Worm (Caenorhabditis elegans): ENCODE results near the gene F56D5.2.

F56D5.2 gene

ce11 chrIV:9441391-9441790 is 43.0 kb upstream of the F56D5.2 start:
- TF ChIP-seq hnd-1 (tag; optimal IDR thresholded peaks at IDR 0.05) (no peak), aly-1 (tag; optimal IDR thresholded peaks at IDR 0.05) (no peak), hmg-4 (GFP tag; optimal IDR thresholded peaks at IDR 0.05) (no peak), flt-1 (GFP tag; IDR thresholded peaks at IDR 0.05) (no peak), pes-1 (GFP tag; IDR thresholded peaks at IDR 0.05) (no peak), sea-1 (GFP tag; conservative IDR thresholded peaks at IDR 0.05) (no peak), ama-1 (optimal IDR thresholded peaks at IDR 0.05) (no peak), tra-4 (tag; optimal IDR thresholded peaks at IDR 0.05) (no peak), ceh-36 (tag; optimal IDR thresholded peaks at IDR 0.05) (no peak), ets-7 (tag; optimal IDR thresholded peaks at IDR 0.05) (no peak), tbx-37 (GFP tag; conservative IDR thresholded peaks at IDR 0.05) (no peak), hmbx-1 (tag; optimal IDR thresholded peaks at IDR 0.05) (no peak), tbx-11 (GFP tag; IDR thresholded peaks at IDR 0.05) (no peak)

- TF ChIP-seq ceh-13 (GFP tag; optimal IDR thresholded peaks at IDR 0.05) (no peak), aly-1 (tag; optimal IDR thresholded peaks at IDR 0.05) (peak; percentile 18)
Observed at ce11 chrIV:9440880-9441336, 42.5 kb upstream of the F56D5.2 start, which contains the start of gene idh-1. Gene idh-1, minus strand, starts transcription at chrIV:9441107.

DNA sequence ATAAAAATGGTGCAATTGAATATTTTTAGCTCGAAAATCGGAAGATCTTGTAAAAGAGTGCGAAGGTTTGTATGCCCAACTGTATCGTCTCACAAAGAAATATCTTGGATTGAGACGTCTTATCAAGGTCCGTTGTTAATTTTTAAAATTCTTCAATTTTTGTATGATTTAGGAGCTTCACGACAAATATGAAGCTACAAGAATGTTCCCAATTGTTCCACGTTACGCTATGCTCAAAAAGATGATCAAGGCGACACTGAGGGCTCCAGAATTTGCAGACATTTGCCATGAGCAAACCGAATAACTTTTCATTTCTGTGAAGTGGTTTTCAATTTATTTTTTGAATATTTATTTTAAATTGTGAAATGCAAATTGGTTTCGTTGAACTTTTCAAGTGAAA is 40.3 kb upstream of the F56D5.2 start:
- TF ChIP-seq sea-1 (GFP tag; conservative IDR thresholded peaks at IDR 0.05) (no peak), hmbx-1 (tag; optimal IDR thresholded peaks at IDR 0.05) (no peak), flt-1 (GFP tag; IDR thresholded peaks at IDR 0.05) (no peak), scrt-1 (GFP tag; IDR thresholded peaks at IDR 0.05) (no peak), tra-4 (tag; optimal IDR thresholded peaks at IDR 0.05) (no peak), pes-1 (GFP tag; IDR thresholded peaks at IDR 0.05) (no peak), ceh-36 (tag; optimal IDR thresholded peaks at IDR 0.05) (no peak), aly-1 (tag; optimal IDR thresholded peaks at IDR 0.05) (no peak), tbx-37 (GFP tag; conservative IDR thresholded peaks at IDR 0.05) (no peak), B0310.2 (tag; optimal IDR thresholded peaks at IDR 0.05) (no peak), ama-1 (optimal IDR thresholded peaks at IDR 0.05) (no peak), hnd-1 (tag; optimal IDR thresholded peaks at IDR 0.05) (no peak), hmg-4 (GFP tag; optimal IDR thresholded peaks at IDR 0.05) (no peak), ceh-13 (GFP tag; optimal IDR thresholded peaks at IDR 0.05) (no peak), F13C5.2 (tag; optimal IDR thresholded peaks at IDR 0.05) (no peak), tbx-11 (GFP tag; IDR thresholded peaks at IDR 0.05) (no peak), ets-7 (tag; optimal IDR thresholded peaks at IDR 0.05) (no peak)

DNA sequence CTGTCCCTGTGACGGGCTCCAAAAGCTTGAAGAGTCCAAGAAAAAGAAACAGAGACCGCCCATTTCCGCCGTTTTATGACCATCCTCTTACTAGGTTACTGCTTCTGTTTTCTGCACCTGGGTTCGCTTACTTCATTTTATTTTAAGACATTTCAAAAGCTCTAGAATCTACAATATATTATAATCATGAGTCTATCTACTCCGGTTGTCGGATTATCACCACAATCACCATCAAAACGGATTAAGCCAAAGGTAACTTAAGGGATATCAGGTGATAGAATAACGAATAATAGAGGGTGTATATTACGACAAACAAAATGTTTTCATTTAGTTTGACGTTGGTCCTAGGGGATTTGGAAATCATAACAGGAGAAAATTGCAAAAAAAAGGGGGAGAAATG is 33.9 kb upstream of the F56D5.2 start:
- TF ChIP-seq ceh-13 (GFP tag; optimal IDR thresholded peaks at IDR 0.05) (no peak), aly-1 (tag; optimal IDR thresholded peaks at IDR 0.05) (no peak), flt-1 (GFP tag; IDR thresholded peaks at IDR 0.05) (no peak), tbx-37 (GFP tag; conservative IDR thresholded peaks at IDR 0.05) (no peak), hmg-4 (GFP tag; optimal IDR thresholded peaks at IDR 0.05) (no peak), scrt-1 (GFP tag; IDR thresholded peaks at IDR 0.05) (no peak), pes-1 (GFP tag; IDR thresholded peaks at IDR 0.05) (no peak), tra-4 (tag; optimal IDR thresholded peaks at IDR 0.05) (no peak), ets-7 (tag; optimal IDR thresholded peaks at IDR 0.05) (no peak)

ce11 chrIV:9427959-9428358 is 29.5 kb upstream of the F56D5.2 start, which contains the start of gene F59B8.1:
Gene F59B8.1, plus strand, starts transcription at chrIV:9428259.
- no peak for TF ChIP-seq aly-1 (tag; optimal IDR thresholded peaks at IDR 0.05)
- no peak for TF ChIP-seq B0310.2 (tag; optimal IDR thresholded peaks at IDR 0.05)
- no peak for TF ChIP-seq ceh-13 (GFP tag; optimal IDR thresholded peaks at IDR 0.05)
- no peak for TF ChIP-seq hmg-4 (GFP tag; optimal IDR thresholded peaks at IDR 0.05)
- TF ChIP-seq hnd-1 (tag; optimal IDR thresholded peaks at IDR 0.05), result no peak
- no peak for TF ChIP-seq flt-1 (GFP tag; IDR thresholded peaks at IDR 0.05)
- no peak for TF ChIP-seq ama-1 (optimal IDR thresholded peaks at IDR 0.05)
- no peak for TF ChIP-seq pes-1 (GFP tag; IDR thresholded peaks at IDR 0.05)
- no peak for TF ChIP-seq hmbx-1 (tag; optimal IDR thresholded peaks at IDR 0.05)
- no peak for TF ChIP-seq F13C5.2 (tag; optimal IDR thresholded peaks at IDR 0.05)
- TF ChIP-seq tbx-37 (GFP tag; conservative IDR thresholded peaks at IDR 0.05), result no peak
- TF ChIP-seq scrt-1 (GFP tag; IDR thresholded peaks at IDR 0.05), result no peak
- no peak for TF ChIP-seq ets-7 (tag; optimal IDR thresholded peaks at IDR 0.05)
- TF ChIP-seq tra-4 (tag; optimal IDR thresholded peaks at IDR 0.05), result no peak

DNA sequence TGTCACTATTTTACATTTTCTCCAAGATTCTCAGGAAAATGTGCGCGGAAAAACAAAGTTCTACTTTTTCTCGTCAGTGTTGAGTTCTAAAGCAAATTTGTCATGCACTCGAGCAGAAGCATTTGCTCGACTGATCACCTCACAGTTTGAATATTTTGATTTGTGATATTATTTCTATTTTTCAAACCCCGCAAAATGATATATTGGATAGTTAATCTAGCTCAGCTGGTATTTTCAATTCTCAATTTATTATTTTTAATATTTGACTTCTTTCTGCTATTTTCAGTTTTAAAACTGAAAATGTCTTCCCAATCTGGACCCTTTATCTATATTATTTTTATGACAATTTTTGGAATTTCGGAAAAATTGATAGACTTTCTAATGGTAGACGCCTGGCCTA is 24.7 kb upstream of the F56D5.2 start, which contains the start of gene srxa-2:
srxa-2 (plus strand) TSS at position 301 of the 400 bp plus-strand sequence.
- TF ChIP-seq pes-1 (GFP tag; IDR thresholded peaks at IDR 0.05) (no peak), sea-1 (GFP tag; conservative IDR thresholded peaks at IDR 0.05) (no peak), tbx-11 (GFP tag; IDR thresholded peaks at IDR 0.05) (no peak), F13C5.2 (tag; optimal IDR thresholded peaks at IDR 0.05) (no peak), hmg-4 (GFP tag; optimal IDR thresholded peaks at IDR 0.05) (no peak), tbx-37 (GFP tag; conservative IDR thresholded peaks at IDR 0.05) (no peak), ceh-13 (GFP tag; optimal IDR thresholded peaks at IDR 0.05) (no peak), ama-1 (optimal IDR thresholded peaks at IDR 0.05) (no peak), hmbx-1 (tag; optimal IDR thresholded peaks at IDR 0.05) (no peak)

DNA sequence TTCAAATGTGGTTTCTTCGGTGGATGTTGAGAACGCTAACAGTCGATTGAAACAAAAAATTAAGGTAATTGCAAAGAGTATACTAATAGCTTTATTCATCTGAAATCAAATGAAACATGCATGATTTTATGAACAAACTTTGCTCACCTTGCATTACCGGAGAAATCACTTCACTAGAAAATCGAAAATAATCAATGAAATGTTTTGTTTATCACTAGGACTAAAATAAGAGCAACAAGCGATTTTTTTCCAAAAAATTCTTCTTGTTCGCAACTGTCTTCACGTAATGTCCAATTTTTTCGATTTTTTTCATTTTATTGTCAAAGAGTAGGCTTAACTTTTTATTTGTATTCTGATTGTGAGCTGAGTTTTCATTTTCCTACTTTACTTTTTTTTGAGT is 24.0 kb upstream of the F56D5.2 start, which contains the start of gene F56D5.9:
F56D5.9 (minus strand) TSS at position 101 of the 400 bp plus-strand sequence.
- TF ChIP-seq B0310.2 (tag; optimal IDR thresholded peaks at IDR 0.05) (no peak), tbx-11 (GFP tag; IDR thresholded peaks at IDR 0.05) (no peak), ceh-36 (tag; optimal IDR thresholded peaks at IDR 0.05) (no peak), aly-1 (tag; optimal IDR thresholded peaks at IDR 0.05) (no peak), ets-7 (tag; optimal IDR thresholded peaks at IDR 0.05) (no peak), scrt-1 (GFP tag; IDR thresholded peaks at IDR 0.05) (no peak), ama-1 (optimal IDR thresholded peaks at IDR 0.05) (no peak)

DNA sequence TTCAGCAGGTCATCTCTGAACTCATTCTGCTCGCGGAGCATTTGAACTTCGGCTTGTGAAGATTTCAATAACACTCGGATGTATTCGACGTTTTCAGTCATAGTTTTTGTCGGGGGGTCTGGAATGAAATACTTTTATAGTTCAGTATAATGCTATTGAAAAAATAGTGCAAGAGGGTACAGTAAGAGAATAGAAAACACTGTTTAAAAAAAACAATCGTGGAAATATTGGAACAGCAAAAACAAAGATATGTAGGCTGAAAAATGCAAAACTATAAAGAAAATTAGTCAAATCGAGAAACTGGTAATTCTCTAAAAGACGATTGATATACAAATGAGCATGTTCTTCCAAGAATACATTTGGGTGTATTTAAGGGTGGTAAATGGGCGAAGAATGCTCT is 9.6 kb upstream of the F56D5.2 start, which contains the start of gene F56D5.5:
F56D5.5 (minus strand) TSS at position 101 of the 400 bp plus-strand sequence.
- TF ChIP-seq hnd-1 (tag; optimal IDR thresholded peaks at IDR 0.05) (no peak), aly-1 (tag; optimal IDR thresholded peaks at IDR 0.05) (no peak), ceh-13 (GFP tag; optimal IDR thresholded peaks at IDR 0.05) (no peak), scrt-1 (GFP tag; IDR thresholded peaks at IDR 0.05) (no peak), pes-1 (GFP tag; IDR thresholded peaks at IDR 0.05) (no peak), flt-1 (GFP tag; IDR thresholded peaks at IDR 0.05) (no peak), hmg-4 (GFP tag; optimal IDR thresholded peaks at IDR 0.05) (no peak), ama-1 (optimal IDR thresholded peaks at IDR 0.05) (no peak)

All from whole organism, early embryonic.